Fruit fly (Drosophila melanogaster): ENCODE results near the gene Rab3-GAP.
A peak's percentile ranks its signal among the peaks of the same experiment; 100 is the strongest.

Rab3-GAP gene

dm6 chr2L:12063035-12063434, at the start of gene Rab3-GAP:
Gene Rab3-GAP, minus strand, starts transcription at chr2L:12063184.
- peak; percentile 19 for TF ChIP-seq CG17801 (GFP tag; optimal IDR thresholded peaks at IDR 0.05; ENCODE audit: partially characterized antibody)

- no peak for TF ChIP-seq CG17801 (GFP tag; optimal IDR thresholded peaks at IDR 0.05; ENCODE audit: partially characterized antibody)
Observed at dm6 chr2L:12110810-12111209, 47.8 kb upstream of the Rab3-GAP start, which contains the start of gene Phae2. Gene Phae2, plus strand, starts transcription at chr2L:12111110.

- peak; percentile 63 for TF ChIP-seq CG17801 (GFP tag; optimal IDR thresholded peaks at IDR 0.05; ENCODE audit: partially characterized antibody)
Observed at dm6 chr2L:12108779-12109564, 46.0 kb upstream of the Rab3-GAP start, which contains the start of the genes Rab6 and Phae1. Gene Rab6, minus strand, starts transcription at chr2L:12109116. Gene Phae1, plus strand, starts transcription at chr2L:12109417.

- TF ChIP-seq CG17801 (GFP tag; optimal IDR thresholded peaks at IDR 0.05; ENCODE audit: partially characterized antibody), result no peak
Observed at dm6 chr2L:12107087-12107486, 44.1 kb upstream of the Rab3-GAP start.

dm6 chr2L:12103231-12104210, 40.5 kb upstream of the Rab3-GAP start, which contains the start of the genes Patsas and ThrRS:
Gene Patsas, minus strand, starts transcription at chr2L:12103285.
Gene ThrRS, plus strand, starts transcription at chr2L:12103751.
- peak; percentile 44 for TF ChIP-seq CG17801 (GFP tag; optimal IDR thresholded peaks at IDR 0.05; ENCODE audit: partially characterized antibody)

- no peak for TF ChIP-seq CG17801 (GFP tag; optimal IDR thresholded peaks at IDR 0.05; ENCODE audit: partially characterized antibody)
Observed at dm6 chr2L:12097698-12098097, 34.7 kb upstream of the Rab3-GAP start, which contains the start of gene Ced-12. Gene Ced-12, plus strand, starts transcription at chr2L:12097838.

- no peak for TF ChIP-seq CG17801 (GFP tag; optimal IDR thresholded peaks at IDR 0.05; ENCODE audit: partially characterized antibody)
Observed at dm6 chr2L:12096396-12096813, 33.4 kb upstream of the Rab3-GAP start, which contains the start of the genes CG6712 and Mt2. Gene CG6712, minus strand, starts transcription at chr2L:12096511. Gene Mt2, plus strand, starts transcription at chr2L:12096525.

dm6 chr2L:12093652-12094051, 30.7 kb upstream of the Rab3-GAP start:
- TF ChIP-seq CG17801 (GFP tag; optimal IDR thresholded peaks at IDR 0.05; ENCODE audit: partially characterized antibody), result no peak

- no peak for TF ChIP-seq CG17801 (GFP tag; optimal IDR thresholded peaks at IDR 0.05; ENCODE audit: partially characterized antibody)
Observed at dm6 chr2L:12092719-12093118, 29.7 kb upstream of the Rab3-GAP start.

- TF ChIP-seq CG17801 (GFP tag; optimal IDR thresholded peaks at IDR 0.05; ENCODE audit: partially characterized antibody), result no peak
Observed at dm6 chr2L:12092041-12092440, 29.1 kb upstream of the Rab3-GAP start.

- TF ChIP-seq CG17801 (GFP tag; optimal IDR thresholded peaks at IDR 0.05; ENCODE audit: partially characterized antibody), result no peak
Observed at dm6 chr2L:12091522-12091921, 28.5 kb upstream of the Rab3-GAP start, which contains the start of gene Pex19. Gene Pex19, plus strand, starts transcription at chr2L:12091822.

- TF ChIP-seq CG17801 (GFP tag; optimal IDR thresholded peaks at IDR 0.05; ENCODE audit: partially characterized antibody), result no peak
Observed at dm6 chr2L:12089145-12089544, 26.2 kb upstream of the Rab3-GAP start.

dm6 chr2L:12087442-12087841, 24.5 kb upstream of the Rab3-GAP start:
- no peak for TF ChIP-seq CG17801 (GFP tag; optimal IDR thresholded peaks at IDR 0.05; ENCODE audit: partially characterized antibody)

- no peak for TF ChIP-seq CG17801 (GFP tag; optimal IDR thresholded peaks at IDR 0.05; ENCODE audit: partially characterized antibody)
Observed at dm6 chr2L:12085619-12086171, 22.7 kb upstream of the Rab3-GAP start, which contains the start of gene prd. Gene prd, minus strand, starts transcription at chr2L:12085827.

- no peak for TF ChIP-seq CG17801 (GFP tag; optimal IDR thresholded peaks at IDR 0.05; ENCODE audit: partially characterized antibody)
Observed at dm6 chr2L:12085010-12085409, 22.0 kb upstream of the Rab3-GAP start.
